Worm (Caenorhabditis elegans) whole organism, L4 larva: ENCODE data around the gene scp-1.

Source experiments
- D1046.2 ChIP-seq: fragments of 200-800 bp; sonication (Bioruptor generic); IDR thresholded peaks from 2 replicates; pipeline ENCODE4 v1.3.6; 2022; ENCODE audit warnings: missing genetic modification characterization, missing compliant biosample characterization
- F10B5.3 ChIP-seq: sonication (generic microtip); optimal IDR thresholded peaks from 2 replicates; lab custom pipeline; 2016; ENCODE audit warnings: mild to moderate bottlenecking, missing genetic modification characterization, missing compliant biosample characterization
- F37D6.2 ChIP-seq: sonication (generic microtip); optimal IDR thresholded peaks from 2 replicates; lab custom pipeline; 2016; ENCODE audit warnings: mild to moderate bottlenecking, missing genetic modification characterization, missing compliant biosample characterization
- F49E8.2 ChIP-seq: sonication (generic microtip); optimal IDR thresholded peaks from 2 replicates; lab custom pipeline; 2016; ENCODE audit warnings: missing compliant biosample characterization, mild to moderate bottlenecking, missing genetic modification characterization, borderline replicate concordance
- T26A8.4 ChIP-seq: fragments of 200-800 bp; sonication (Bioruptor generic); IDR thresholded peaks from 2 replicates; pipeline ENCODE4 v1.3.6; 2022; ENCODE audit warnings: missing genetic modification characterization, missing compliant biosample characterization
- ZK546.5 ChIP-seq, 2 experiments: sonication (generic microtip); optimal IDR thresholded peaks; 2 replicates each; lab custom pipeline; 2017; ENCODE audit warnings: missing biosample characterization in 2 of 2, missing genetic modification characterization in 2 of 2
- aly-2 ChIP-seq: sonication (generic microtip); optimal IDR thresholded peaks from 2 replicates; lab custom pipeline; 2018; ENCODE audit warnings: missing biosample characterization, missing genetic modification characterization
- ama-1 ChIP-seq: fragments of 150-350 bp; optimal IDR thresholded peaks from 2 replicates; lab custom pipeline; 2014; ENCODE audit warnings: inconsistent platforms, mixed read lengths
- arid-1 ChIP-seq: fragments of 200-800 bp; sonication (Bioruptor generic); conservative IDR thresholded peaks from 2 replicates; pipeline ENCODE4 v1.3.6; 2022; ENCODE audit warnings: missing genetic modification reagents, missing genetic modification characterization, missing compliant biosample characterization
- attf-4 ChIP-seq: sonication (generic microtip); optimal IDR thresholded peaks from 3 replicates; lab custom pipeline; 2017; ENCODE audit warnings: missing biosample characterization, missing genetic modification characterization
- ceh-20 ChIP-seq: fragments of 200-800 bp; sonication (Bioruptor generic); IDR thresholded peaks from 2 replicates; pipeline ENCODE4 v1.3.6; 2022; ENCODE audit warnings: missing genetic modification reagents, missing genetic modification characterization, missing compliant biosample characterization
- ceh-28 ChIP-seq: fragments of 150-350 bp; optimal IDR thresholded peaks from 2 replicates; lab custom pipeline; 2014; ENCODE audit warnings: missing biosample characterization, missing genetic modification reagents, missing genetic modification characterization
- ceh-32 ChIP-seq: sonication (generic microtip); optimal IDR thresholded peaks from 2 replicates; lab custom pipeline; 2016; ENCODE audit warnings: mild to moderate bottlenecking, missing genetic modification characterization, missing compliant biosample characterization; ENCODE audit not compliant: poor library complexity
- ceh-44 ChIP-seq: fragments of 200-800 bp; sonication (Bioruptor generic); IDR thresholded peaks from 2 replicates; pipeline ENCODE4 v1.3.6; 2022; ENCODE audit warnings: missing genetic modification reagents, missing genetic modification characterization, missing compliant biosample characterization
- ctbp-1 ChIP-seq: fragments of 200-800 bp; sonication (Bioruptor generic); IDR thresholded peaks from 2 replicates; pipeline ENCODE4 v1.3.6; 2022; ENCODE audit warnings: missing genetic modification reagents, missing genetic modification characterization, missing compliant biosample characterization
- daf-16 ChIP-seq, 3 experiments: sonication (generic microtip); optimal IDR thresholded peaks; 2 replicates each; lab custom pipeline; 2016 to 2017; ENCODE audit warnings: missing genetic modification characterization in 3 of 3, missing genetic modification reagents in 3 of 3, mild to moderate bottlenecking in 2 of 3, missing compliant biosample characterization in 2 of 3, missing biosample characterization in 1 of 3, moderate library complexity in 1 of 3
- daf-19 ChIP-seq: fragments of 200-800 bp; sonication (Bioruptor generic); conservative IDR thresholded peaks from 2 replicates; pipeline ENCODE4 v1.3.6; 2022; ENCODE audit warnings: missing genetic modification characterization, missing compliant biosample characterization
- dmd-6 ChIP-seq: fragments of 200-800 bp; sonication (Bioruptor generic); IDR thresholded peaks from 2 replicates; pipeline ENCODE4 v1.3.6; 2022; ENCODE audit warnings: missing genetic modification reagents, missing genetic modification characterization, missing compliant biosample characterization
- duxl-1 ChIP-seq: sonication (generic microtip); optimal IDR thresholded peaks from 2 replicates; lab custom pipeline; 2016; ENCODE audit warnings: mild to moderate bottlenecking, missing genetic modification characterization, moderate library complexity, missing compliant biosample characterization; ENCODE audit not compliant: poor library complexity
- dve-1 ChIP-seq: sonication (generic microtip); optimal IDR thresholded peaks from 2 replicates; lab custom pipeline; 2017; ENCODE audit warnings: antibody characterized with exemption, mild to moderate bottlenecking, missing genetic modification characterization, missing compliant biosample characterization; ENCODE audit not compliant: insufficient read depth
- hlh-30 ChIP-seq: sonication (generic microtip); optimal IDR thresholded peaks from 2 replicates; lab custom pipeline; 2017; ENCODE audit warnings: antibody characterized with exemption, mild to moderate bottlenecking, missing genetic modification characterization, missing compliant biosample characterization; ENCODE audit not compliant: insufficient read depth
- hmg-1.1 ChIP-seq: fragments of 200-800 bp; sonication (Bioruptor generic); IDR thresholded peaks from 2 replicates; pipeline ENCODE4 v1.3.6; 2022; ENCODE audit warnings: missing genetic modification reagents, missing genetic modification characterization, missing compliant biosample characterization
- lin-13 ChIP-seq: fragments of 150-350 bp; optimal IDR thresholded peaks from 2 replicates; lab custom pipeline; 2014; ENCODE audit warnings: missing biosample characterization, missing genetic modification reagents, missing genetic modification characterization
- lin-15B ChIP-seq: fragments of 150-350 bp; sonication (generic microtip); optimal IDR thresholded peaks from 3 replicates; lab custom pipeline; 2014; ENCODE audit warnings: missing biosample characterization, missing genetic modification characterization
- lin-29 ChIP-seq: fragments of 200-800 bp; sonication (Bioruptor generic); IDR thresholded peaks from 2 replicates; pipeline ENCODE4 v1.3.6; 2022; ENCODE audit warnings: missing genetic modification reagents, missing genetic modification characterization, missing compliant biosample characterization
- lin-39 ChIP-seq: fragments of 150-350 bp; optimal IDR thresholded peaks from 2 replicates; lab custom pipeline; 2014; ENCODE audit warnings: missing biosample characterization, missing genetic modification reagents, missing genetic modification characterization
- lsy-2 ChIP-seq, 2 experiments: fragments of 150-350 bp in 1 of 2; sonication (generic microtip) in 1 of 2; optimal IDR thresholded peaks; 2 replicates each; lab custom pipeline; 2014 to 2017; ENCODE audit warnings: missing biosample characterization in 2 of 2, missing genetic modification characterization in 2 of 2
- madf-5 ChIP-seq, 2 experiments: fragments of 200-800 bp; sonication (Bioruptor generic); IDR thresholded peaks; 2 replicates each; pipeline ENCODE4 v1.3.6; 2022; ENCODE audit warnings: missing compliant biosample characterization in 2 of 2, missing genetic modification characterization in 2 of 2
- mxl-2 ChIP-seq: fragments of 200-800 bp; sonication (Bioruptor generic); conservative IDR thresholded peaks from 2 replicates; pipeline ENCODE4 v1.3.6; 2022; ENCODE audit warnings: missing genetic modification reagents, missing genetic modification characterization, missing compliant biosample characterization
- mxl-3 ChIP-seq: fragments of 200-800 bp; sonication (Bioruptor generic); optimal IDR thresholded peaks from 2 replicates; lab custom pipeline; 2018; ENCODE audit warnings: mild to moderate bottlenecking, missing genetic modification characterization, missing compliant biosample characterization
- nhr-10 ChIP-seq: fragments of 150-350 bp; optimal IDR thresholded peaks from 2 replicates; lab custom pipeline; 2014; ENCODE audit warnings: missing biosample characterization, missing genetic modification characterization
- nhr-102 ChIP-seq: sonication (generic microtip); optimal IDR thresholded peaks from 2 replicates; lab custom pipeline; 2016; ENCODE audit warnings: mild to moderate bottlenecking, missing genetic modification characterization, moderate library complexity, missing compliant biosample characterization
- nhr-111 ChIP-seq: fragments of 200-800 bp; sonication (Bioruptor generic); optimal IDR thresholded peaks from 2 replicates; lab custom pipeline; 2018; ENCODE audit warnings: mild to moderate bottlenecking, missing genetic modification characterization, missing compliant biosample characterization
- nhr-25 ChIP-seq: sonication (generic microtip); optimal IDR thresholded peaks from 2 replicates; lab custom pipeline; 2017; ENCODE audit warnings: missing genetic modification characterization, mild to moderate bottlenecking, missing compliant biosample characterization, antibody characterized with exemption, moderate library complexity, borderline replicate concordance; ENCODE audit not compliant: insufficient read depth
- nhr-28 ChIP-seq: fragments of 150-350 bp; optimal IDR thresholded peaks from 2 replicates; lab custom pipeline; 2014; ENCODE audit warnings: missing biosample characterization, missing genetic modification characterization
- nhr-41 ChIP-seq: fragments of 200-800 bp; sonication (Bioruptor generic); IDR thresholded peaks from 2 replicates; pipeline ENCODE4 v1.3.6; 2022; ENCODE audit warnings: missing genetic modification reagents, missing genetic modification characterization, missing compliant biosample characterization
- nhr-6 ChIP-seq: fragments of 150-350 bp; optimal IDR thresholded peaks from 2 replicates; lab custom pipeline; 2014; ENCODE audit warnings: missing biosample characterization, missing genetic modification characterization
- nhr-76 ChIP-seq: fragments of 150-350 bp; optimal IDR thresholded peaks from 2 replicates; lab custom pipeline; 2014; ENCODE audit warnings: missing biosample characterization, missing genetic modification characterization
- pha-4 ChIP-seq, 2 experiments: fragments of 150-350 bp in 1 of 2; fragments of 200-800 bp in 1 of 2; sonication (Bioruptor generic) in 1 of 2; IDR thresholded peaks in 1 of 2; optimal IDR thresholded peaks in 1 of 2; 2 replicates each; pipeline versions ENCODE4 v1.3.6 to Lab custom; 2014 to 2022; ENCODE audit warnings: missing genetic modification characterization in 2 of 2, missing genetic modification reagents in 2 of 2, missing biosample characterization in 1 of 2, missing compliant biosample characterization in 1 of 2
- php-3 ChIP-seq: fragments of 200-800 bp; sonication (Bioruptor generic); IDR thresholded peaks from 2 replicates; pipeline ENCODE4 v1.3.6; 2022; ENCODE audit warnings: missing genetic modification reagents, missing genetic modification characterization, missing compliant biosample characterization
- sdz-12 ChIP-seq: fragments of 200-800 bp; sonication (Bioruptor generic); optimal IDR thresholded peaks from 2 replicates; lab custom pipeline; 2018; ENCODE audit warnings: mild to moderate bottlenecking, missing genetic modification characterization, missing compliant biosample characterization
- skn-1 ChIP-seq: fragments of 150-350 bp; optimal IDR thresholded peaks from 2 replicates; lab custom pipeline; 2014; ENCODE audit warnings: missing biosample characterization, missing genetic modification characterization
- snpc-4 ChIP-seq: fragments of 150-350 bp; optimal IDR thresholded peaks from 2 replicates; lab custom pipeline; 2014; ENCODE audit warnings: missing biosample characterization, missing genetic modification characterization
- spr-1 ChIP-seq: sonication (generic microtip); optimal IDR thresholded peaks from 2 replicates; lab custom pipeline; 2016; ENCODE audit warnings: mild to moderate bottlenecking, missing genetic modification characterization, missing compliant biosample characterization
- tra-1 ChIP-seq: fragments of 200-800 bp; sonication (Bioruptor generic); IDR thresholded peaks from 2 replicates; pipeline ENCODE4 v1.3.6; 2022; ENCODE audit warnings: missing genetic modification reagents, missing genetic modification characterization, missing compliant biosample characterization
- unc-39 ChIP-seq: sonication (generic microtip); optimal IDR thresholded peaks from 2 replicates; lab custom pipeline; 2017; ENCODE audit warnings: missing biosample characterization, missing genetic modification characterization
- unc-62 ChIP-seq, 3 experiments: fragments of 150-350 bp in 1 of 3; sonication (generic microtip); optimal IDR thresholded peaks in 2 of 3; peaks in 1 of 3; 1 replicate in 1 of 3; 2 replicates in 2 of 3; lab custom pipeline; 2014 to 2017; ENCODE audit warnings: missing biosample characterization in 3 of 3, missing genetic modification characterization in 3 of 3, missing genetic modification reagents in 3 of 3, missing genotype in 1 of 3
- vab-7 ChIP-seq: fragments of 200-800 bp; sonication (Bioruptor generic); IDR thresholded peaks from 2 replicates; pipeline ENCODE4 v1.3.6; 2022; ENCODE audit warnings: missing genetic modification reagents, missing genetic modification characterization, missing compliant biosample characterization
- zfp-2 ChIP-seq: sonication (generic microtip); optimal IDR thresholded peaks from 2 replicates; lab custom pipeline; 2016; ENCODE audit warnings: mild to moderate bottlenecking, missing genetic modification characterization, missing compliant biosample characterization
- zfp-3 ChIP-seq: fragments of 200-800 bp; sonication (Bioruptor generic); conservative IDR thresholded peaks from 2 replicates; pipeline ENCODE4 v1.3.6; 2022; ENCODE audit warnings: missing genetic modification reagents, missing genetic modification characterization, missing compliant biosample characterization

scp-1 gene

DNA sequence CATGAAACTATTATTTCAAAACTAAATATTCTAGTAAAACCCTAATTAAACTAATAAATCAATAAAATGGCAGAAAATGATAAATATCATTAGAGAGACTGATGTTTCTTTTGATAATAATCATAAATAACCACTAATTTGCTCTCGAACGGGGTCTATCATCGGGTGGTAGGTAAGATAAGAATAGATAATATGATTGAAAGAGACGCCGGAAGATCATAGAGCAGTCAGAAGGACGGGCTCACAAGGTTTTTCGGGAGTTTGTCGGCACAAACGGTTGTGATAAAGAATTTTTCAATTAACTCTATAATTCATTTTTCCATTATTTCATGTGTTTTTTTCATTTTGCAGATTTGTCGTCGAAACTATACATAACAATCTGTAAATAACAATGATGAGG, 32.7 kb upstream of the scp-1 start (continued):
- TF ChIP-seq F49E8.2 (tag; lab: Kevin White, UChicago): no peak
- no peak for TF ChIP-seq ctbp-1
- no peak for TF ChIP-seq arid-1 (GFP tag; lab: Robert Waterston, UW)
- TF ChIP-seq lin-15B (tag; lab: Kevin White, UChicago): no peak
- no peak for TF ChIP-seq F37D6.2 (tag; lab: Kevin White, UChicago)
- TF ChIP-seq ceh-44 (GFP tag; lab: Robert Waterston, UW): no peak
- TF ChIP-seq madf-5 (GFP tag; IDR thresholded peaks at IDR 0.05; lab: Robert Waterston, UW): no peak
- TF ChIP-seq spr-1: no peak
- TF ChIP-seq daf-16 (GFP tag; optimal IDR thresholded peaks at IDR 0.05; lab: Kevin White, UChicago): peak in 1 of 2 experiments; percentile 55
- peak; percentile 54 for TF ChIP-seq daf-16 (tag; optimal IDR thresholded peaks at IDR 0.05; lab: Kevin White, UChicago)
- TF ChIP-seq ceh-32 (tag; lab: Kevin White, UChicago): no peak
- TF ChIP-seq ZK546.5 (tag; optimal IDR thresholded peaks at IDR 0.05; lab: Kevin White, UChicago): no peak
- TF ChIP-seq zfp-2 (tag; lab: Kevin White, UChicago): no peak
- TF ChIP-seq nhr-111 (GFP tag; lab: Kevin White, UChicago): no peak
- no peak for TF ChIP-seq nhr-76
- peak; percentile 38 for TF ChIP-seq nhr-102 (tag; lab: Kevin White, UChicago)
- no peak for TF ChIP-seq lin-39 (tag; lab: Kevin White, UChicago)
- TF ChIP-seq nhr-6 (tag; lab: Kevin White, UChicago): no peak
- peak; percentile 86 for TF ChIP-seq nhr-28 (tag; lab: Kevin White, UChicago)
- TF ChIP-seq mxl-2 (GFP tag; lab: Robert Waterston, UW): no peak
- TF ChIP-seq attf-4 (tag; lab: Kevin White, UChicago): no peak
- TF ChIP-seq lsy-2 (tag; optimal IDR thresholded peaks at IDR 0.05; lab: Kevin White, UChicago): no peak
- no peak for TF ChIP-seq D1046.2 (GFP tag; lab: Robert Waterston, UW)
- no peak for TF ChIP-seq sdz-12 (GFP tag; lab: Kevin White, UChicago)
- TF ChIP-seq zfp-3 (GFP tag; lab: Robert Waterston, UW): no peak
- TF ChIP-seq hmg-1.1 (GFP tag; lab: Robert Waterston, UW): no peak
- TF ChIP-seq lin-29 (GFP tag; lab: Robert Waterston, UW): no peak
- TF ChIP-seq tra-1 (GFP tag; lab: Robert Waterston, UW): peak; percentile 55
- peak; percentile 64 for TF ChIP-seq hlh-30 (tag; lab: Kevin White, UChicago)
- TF ChIP-seq nhr-10 (tag; lab: Kevin White, UChicago): no peak
- TF ChIP-seq ama-1 (lab: Kevin White, UChicago): no peak
- TF ChIP-seq T26A8.4 (GFP tag; lab: Robert Waterston, UW): no peak
- TF ChIP-seq dve-1 (tag; lab: Kevin White, UChicago): peak; percentile 79
- TF ChIP-seq pha-4 (GFP tag; IDR thresholded peaks at IDR 0.05; lab: Robert Waterston, UW): no peak
- no peak for TF ChIP-seq pha-4 (tag; optimal IDR thresholded peaks at IDR 0.05; lab: Kevin White, UChicago)
- TF ChIP-seq F10B5.3 (tag; lab: Kevin White, UChicago): no peak
- TF ChIP-seq daf-19 (GFP tag; lab: Robert Waterston, UW): no peak
- no peak for TF ChIP-seq ceh-28 (tag; lab: Kevin White, UChicago)
- TF ChIP-seq dmd-6 (GFP tag; lab: Robert Waterston, UW): peak; percentile 78
- no peak for TF ChIP-seq nhr-41 (GFP tag; lab: Robert Waterston, UW)
- no peak for TF ChIP-seq mxl-3 (GFP tag; lab: Kevin White, UChicago)
- no peak for TF ChIP-seq unc-39 (tag; lab: Kevin White, UChicago)
- no peak for TF ChIP-seq aly-2
- no peak for TF ChIP-seq unc-62 (GFP tag; optimal IDR thresholded peaks at IDR 0.05 in 1 of 2; lab: Kevin White, UChicago)
- no peak for TF ChIP-seq unc-62 (tag; optimal IDR thresholded peaks at IDR 0.05; lab: Kevin White, UChicago)
- no peak for TF ChIP-seq duxl-1 (tag; lab: Kevin White, UChicago)
- TF ChIP-seq ceh-20 (GFP tag; lab: Robert Waterston, UW): peak; percentile 41; the same call in 1 of the 2 replicates
- no peak for TF ChIP-seq nhr-25 (tag; lab: Kevin White, UChicago)
- TF ChIP-seq php-3: peak; percentile 93
- no peak for TF ChIP-seq snpc-4 (tag; lab: Kevin White, UChicago)
- TF ChIP-seq lin-13: no peak
- no peak for TF ChIP-seq skn-1 (tag; lab: Kevin White, UChicago)
- no peak for TF ChIP-seq vab-7
